Worm (Caenorhabditis elegans) whole organism, young adult: Measurements from ENCODE around the gene D1086.12.

Experiments
- Y53G8AR.9 ChIP-seq: fragments of 200-800 bp; sonication (Bioruptor generic); conservative IDR thresholded peaks from 2 replicates; pipeline ENCODE4 v1.3.6; 2022; ENCODE audit warnings: missing genetic modification reagents, missing genetic modification characterization, missing compliant biosample characterization
- Y67H2A.10 ChIP-seq: fragments of 200-800 bp; sonication (Bioruptor generic); conservative IDR thresholded peaks from 2 replicates; pipeline ENCODE4 v1.3.6; 2022; ENCODE audit warnings: missing genetic modification reagents, missing genetic modification characterization, missing compliant biosample characterization
- ama-1 ChIP-seq, 3 experiments: fragments of 150-350 bp in 1 of 3; sonication (generic microtip) in 2 of 3; optimal IDR thresholded peaks; 2 replicates each; lab custom pipeline; 2014 to 2018; ENCODE audit warnings: missing biosample characterization in 2 of 3, missing genetic modification characterization in 2 of 3, missing genetic modification reagents in 2 of 3
- cebp-1 ChIP-seq, 2 experiments: fragments of 200-800 bp in 1 of 2; sonication (Bioruptor generic) in 1 of 2; sonication (generic microtip) in 1 of 2; IDR thresholded peaks in 1 of 2; optimal IDR thresholded peaks in 1 of 2; 2 replicates each; pipeline versions ENCODE4 v1.3.6 to Lab custom; 2017 to 2022; ENCODE audit warnings: missing compliant biosample characterization in 2 of 2, missing genetic modification characterization in 2 of 2, mild to moderate bottlenecking in 1 of 2, missing genetic modification reagents in 1 of 2, moderate library complexity in 1 of 2
- dpl-1 ChIP-seq: fragments of 150-350 bp; optimal IDR thresholded peaks from 2 replicates; lab custom pipeline; 2014; ENCODE audit warnings: missing biosample characterization, missing genetic modification reagents, missing genetic modification characterization
- hmg-1.2 ChIP-seq: fragments of 200-800 bp; sonication (Bioruptor generic); IDR thresholded peaks from 2 replicates; pipeline ENCODE4 v1.3.6; 2022; ENCODE audit warnings: missing genetic modification reagents, missing genetic modification characterization, missing compliant biosample characterization
- hrde-1 ChIP-seq: sonication (generic microtip); optimal IDR thresholded peaks from 2 replicates; lab custom pipeline; 2016; ENCODE audit warnings: missing genetic modification characterization, mild to moderate bottlenecking, missing compliant biosample characterization, moderate library complexity, missing genotype, missing genetic modification reagents, borderline replicate concordance
- mcd-1 ChIP-seq: fragments of 200-800 bp; sonication (Bioruptor generic); IDR thresholded peaks from 2 replicates; pipeline ENCODE4 v1.3.6; 2022; ENCODE audit warnings: missing genetic modification reagents, missing genetic modification characterization, missing compliant biosample characterization
- mxl-1 ChIP-seq: sonication (generic microtip); optimal IDR thresholded peaks from 2 replicates; lab custom pipeline; 2016; ENCODE audit warnings: missing genetic modification characterization, missing compliant biosample characterization
- tbp1 ChIP-seq: fragments of 200-800 bp; sonication (Bioruptor generic); optimal IDR thresholded peaks from 2 replicates; lab custom pipeline; 2018; ENCODE audit warnings: mild to moderate bottlenecking, missing genetic modification characterization, missing compliant biosample characterization
- unc-62 ChIP-seq: fragments of 150-350 bp; optimal IDR thresholded peaks from 2 replicates; lab custom pipeline; 2014; ENCODE audit warnings: missing biosample characterization, missing genetic modification reagents, missing genetic modification characterization

DNA sequence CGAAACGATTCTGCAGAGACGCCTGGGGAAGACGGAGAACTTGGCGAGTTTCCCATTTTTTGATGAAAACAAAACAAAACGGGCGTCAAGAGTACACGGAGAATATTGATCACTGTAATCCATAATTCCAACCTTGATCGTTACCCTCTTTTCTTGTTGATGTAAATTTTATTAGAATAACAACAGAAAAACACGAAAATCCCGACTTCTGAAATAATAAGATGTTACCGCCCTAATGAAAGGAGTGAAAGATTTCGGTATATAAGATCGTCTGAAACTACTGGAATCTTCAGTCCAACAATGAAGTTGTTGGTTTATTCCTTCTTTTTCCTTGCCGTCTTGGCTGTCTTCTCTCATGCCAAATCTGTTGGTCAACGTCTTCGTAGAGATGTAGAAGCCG lies 3.0 kb downstream of the D1086.12 start, which contains the start of gene D1086.9:
- TF ChIP-seq ama-1 (optimal IDR thresholded peaks at IDR 0.05; lab: Kevin White, UChicago) (no peak), ama-1 (GFP tag; optimal IDR thresholded peaks at IDR 0.05; lab: Kevin White, UChicago) (no peak), unc-62 (GFP tag; lab: Kevin White, UChicago) (no peak), dpl-1 (no peak), hmg-1.2 (GFP tag; lab: Robert Waterston, UW) (no peak), tbp1 (GFP tag; lab: Kevin White, UChicago) (no peak), Y53G8AR.9 (GFP tag; lab: Robert Waterston, UW) (no peak), Y67H2A.10 (GFP tag; lab: Robert Waterston, UW) (no peak), cebp-1 (GFP tag; IDR thresholded peaks at IDR 0.05; lab: Robert Waterston, UW) (no peak), cebp-1 (tag; optimal IDR thresholded peaks at IDR 0.05; lab: Kevin White, UChicago) (no peak), hrde-1 (tag; lab: Kevin White, UChicago) (no peak), mxl-1 (tag; lab: Kevin White, UChicago) (no peak), mcd-1 (GFP tag; lab: Robert Waterston, UW) (no peak)
